Fruit fly (Drosophila melanogaster): ENCODE measurements around the gene CG46465.

CG46465 gene

dm6 chr2L:18992196-18992595 is at the start of gene CG46465:
Gene CG46465 (plus strand): TSS chr2L:18992496.
- no peak for TF ChIP-seq CG17801 (GFP tag; optimal IDR thresholded peaks at IDR 0.05; ENCODE audit: partially characterized antibody)

- no peak for TF ChIP-seq CG17801 (GFP tag; optimal IDR thresholded peaks at IDR 0.05; ENCODE audit: partially characterized antibody)
Observed at dm6 chr2L:18943309-18943708, 49.0 kb upstream of the CG46465 start.

- no peak for TF ChIP-seq CG17801 (GFP tag; optimal IDR thresholded peaks at IDR 0.05; ENCODE audit: partially characterized antibody)
Observed at dm6 chr2L:18943797-18944174, 48.5 kb upstream of the CG46465 start, which contains the start of gene ssp3. Gene ssp3 (minus strand): TSS chr2L:18943960.

- TF ChIP-seq CG17801 (GFP tag; optimal IDR thresholded peaks at IDR 0.05; ENCODE audit: partially characterized antibody) = no peak
Observed at dm6 chr2L:18944175-18945012, 47.9 kb upstream of the CG46465 start.

dm6 chr2L:18945765-18946552 is 46.3 kb upstream of the CG46465 start, which contains the start of gene CG46304:
Gene CG46304 (plus strand): TSS chr2L:18946305.
- TF ChIP-seq CG17801 (GFP tag; optimal IDR thresholded peaks at IDR 0.05; ENCODE audit: partially characterized antibody) = no peak

- TF ChIP-seq CG17801 (GFP tag; optimal IDR thresholded peaks at IDR 0.05; ENCODE audit: partially characterized antibody) = no peak
Observed at dm6 chr2L:18946636-18947514, 45.4 kb upstream of the CG46465 start.

dm6 chr2L:18947515-18947998 is 44.7 kb upstream of the CG46465 start:
- TF ChIP-seq CG17801 (GFP tag; optimal IDR thresholded peaks at IDR 0.05; ENCODE audit: partially characterized antibody) = no peak

dm6 chr2L:18948065-18948723 is 44.1 kb upstream of the CG46465 start:
- TF ChIP-seq CG17801 (GFP tag; optimal IDR thresholded peaks at IDR 0.05; ENCODE audit: partially characterized antibody) = no peak

- no peak for TF ChIP-seq CG17801 (GFP tag; optimal IDR thresholded peaks at IDR 0.05; ENCODE audit: partially characterized antibody)
Observed at dm6 chr2L:18948724-18949108, 43.6 kb upstream of the CG46465 start, which contains the start of gene CG10428. Gene CG10428 (plus strand): TSS chr2L:18948884.

dm6 chr2L:18951674-18952073 is 40.6 kb upstream of the CG46465 start, which contains the start of gene Nedd8:
Gene Nedd8 (minus strand): TSS chr2L:18951837.
- TF ChIP-seq CG17801 (GFP tag; optimal IDR thresholded peaks at IDR 0.05; ENCODE audit: partially characterized antibody) = peak; percentile 31

dm6 chr2L:18953512-18954254 is 38.6 kb upstream of the CG46465 start:
- no peak for TF ChIP-seq CG17801 (GFP tag; optimal IDR thresholded peaks at IDR 0.05; ENCODE audit: partially characterized antibody)

dm6 chr2L:18954255-18954715 is 38.0 kb upstream of the CG46465 start, which contains the start of gene CG10621:
Gene CG10621 (minus strand): TSS chr2L:18954431.
- TF ChIP-seq CG17801 (GFP tag; optimal IDR thresholded peaks at IDR 0.05; ENCODE audit: partially characterized antibody) = no peak

- no peak for TF ChIP-seq CG17801 (GFP tag; optimal IDR thresholded peaks at IDR 0.05; ENCODE audit: partially characterized antibody)
Observed at dm6 chr2L:18955666-18956065, 36.6 kb upstream of the CG46465 start.

Data from ovary, adult (tissue).